Fruit fly (Drosophila melanogaster) whole organism, pupa: ENCODE measurements around the gene CG9609.

Source experiments
- CG10348 ChIP-seq: fragments of 200-800 bp; sonication (Bioruptor generic); IDR thresholded peaks from 2 replicates; pipeline ENCODE4 v1.3.6; 2022; ENCODE audit warnings: missing biosample characterization, missing genetic modification characterization
- CG12605 ChIP-seq: fragments of 200-800 bp; sonication (Bioruptor generic); IDR thresholded peaks from 2 replicates; pipeline ENCODE4 v1.3.6; 2022; ENCODE audit warnings: missing biosample characterization, missing genetic modification characterization
- CG13204 ChIP-seq: fragments of 200-800 bp; sonication (Bioruptor generic); optimal IDR thresholded peaks from 2 replicates; lab custom pipeline; 2018; ENCODE audit warnings: missing biosample characterization, mild to moderate bottlenecking, missing genetic modification characterization, moderate library complexity
- CG14655 ChIP-seq: fragments of 200-800 bp; sonication (Bioruptor generic); optimal IDR thresholded peaks from 3 replicates; lab custom pipeline; 2017; ENCODE audit warnings: mild to moderate bottlenecking, missing biosample characterization, missing genetic modification reagents, missing genetic modification characterization
- CG15710 ChIP-seq: fragments of 200-800 bp; sonication (Bioruptor generic); optimal IDR thresholded peaks from 2 replicates; lab custom pipeline; 2018; ENCODE audit warnings: missing biosample characterization, mild to moderate bottlenecking, missing genetic modification characterization, moderate library complexity
- CG17806 ChIP-seq: fragments of 200-800 bp; sonication (Bioruptor generic); optimal IDR thresholded peaks from 2 replicates; lab custom pipeline; 2018; ENCODE audit warnings: missing biosample characterization, mild to moderate bottlenecking, missing genetic modification characterization, moderate library complexity
- CG32121 ChIP-seq: fragments of 200-800 bp; sonication (Bioruptor generic); IDR thresholded peaks from 2 replicates; pipeline ENCODE4 v1.3.6; 2022; ENCODE audit warnings: missing biosample characterization, missing genetic modification characterization
- CG34367 ChIP-seq: fragments of 200-800 bp; sonication (Bioruptor generic); optimal IDR thresholded peaks from 2 replicates; lab custom pipeline; 2018; ENCODE audit warnings: missing biosample characterization, mild to moderate bottlenecking, missing genetic modification characterization
- CG4496 ChIP-seq: fragments of 200-800 bp; sonication (Bioruptor generic); IDR thresholded peaks from 3 replicates; pipeline ENCODE4 v1.3.6; 2022; ENCODE audit warnings: missing biosample characterization, missing genetic modification characterization
- CG8159 ChIP-seq: fragments of 200-800 bp; sonication (Bioruptor generic); optimal IDR thresholded peaks from 3 replicates; lab custom pipeline; 2018; ENCODE audit warnings: missing biosample characterization, mild to moderate bottlenecking, missing genetic modification characterization, moderate library complexity
- CG8301 ChIP-seq: fragments of 200-800 bp; sonication (Bioruptor generic); optimal IDR thresholded peaks from 2 replicates; lab custom pipeline; 2018; ENCODE audit warnings: missing biosample characterization, mild to moderate bottlenecking, missing genetic modification characterization
- CG9948 ChIP-seq: fragments of 200-800 bp; sonication (Bioruptor generic); optimal IDR thresholded peaks from 2 replicates; lab custom pipeline; 2018; ENCODE audit warnings: missing biosample characterization, mild to moderate bottlenecking, missing genetic modification characterization, moderate library complexity
- D1 ChIP-seq: fragments of 200-800 bp; sonication (Bioruptor generic); optimal IDR thresholded peaks from 2 replicates; lab custom pipeline; 2018; ENCODE audit warnings: missing biosample characterization, mild to moderate bottlenecking, missing genetic modification characterization, moderate library complexity
- EcR ChIP-seq: fragments of 200-800 bp; sonication (Bioruptor generic); optimal IDR thresholded peaks from 3 replicates; lab custom pipeline; 2019; ENCODE audit warnings: missing biosample characterization, missing genetic modification characterization, mild to moderate bottlenecking, moderate library complexity, missing genetic modification reagents
- Ets98B ChIP-seq: fragments of 200-800 bp; sonication (Bioruptor generic); IDR thresholded peaks from 2 replicates; pipeline ENCODE4 v1.3.6; 2022; ENCODE audit warnings: missing biosample characterization, missing genetic modification characterization
- Pif1A ChIP-seq: fragments of 200-800 bp; sonication (Bioruptor generic); optimal IDR thresholded peaks from 3 replicates; lab custom pipeline; 2016; ENCODE audit warnings: missing biosample characterization, missing genetic modification characterization
- Pif1B ChIP-seq: fragments of 200-800 bp; sonication (Bioruptor generic); optimal IDR thresholded peaks from 3 replicates; lab custom pipeline; 2016; ENCODE audit warnings: missing biosample characterization, missing genetic modification characterization
- Snoo ChIP-seq: fragments of 200-800 bp; sonication (Bioruptor generic); optimal IDR thresholded peaks from 3 replicates; lab custom pipeline; 2017; ENCODE audit warnings: missing biosample characterization, mild to moderate bottlenecking, missing genetic modification characterization, inconsistent platforms
- fd96Ca ChIP-seq: fragments of 200-800 bp; sonication (Bioruptor generic); IDR thresholded peaks from 3 replicates; pipeline ENCODE4 v1.3.6; 2022; ENCODE audit warnings: missing biosample characterization, missing genetic modification characterization
- gl ChIP-seq: fragments of 200-800 bp; sonication (Bioruptor generic); optimal IDR thresholded peaks from 2 replicates; lab custom pipeline; 2018; ENCODE audit warnings: missing biosample characterization, mild to moderate bottlenecking, missing genetic modification characterization
- rn ChIP-seq: fragments of 200-800 bp; sonication (Bioruptor generic); IDR thresholded peaks from 2 replicates; pipeline ENCODE4 v1.3.6; 2022; ENCODE audit warnings: missing biosample characterization, missing genetic modification characterization

Gene CG9609

dm6 chrX:16757645-16758044, 29.2 kb downstream of the CG9609 start:
- TF ChIP-seq CG12605 (GFP tag; lab: Robert Waterston, UW) = no peak
- TF ChIP-seq, all 21 proteins: peak for 0

- TF ChIP-seq CG15710 (tag; lab: Kevin White, UChicago) = no peak
- TF ChIP-seq D1 (tag; lab: Kevin White, UChicago) = no peak
Observed at dm6 chrX:16753066-16753465, 33.7 kb downstream of the CG9609 start.

- no peak for TF ChIP-seq CG8159
- peak; percentile 80 for TF ChIP-seq CG4496 (GFP tag; lab: Robert Waterston, UW)
- TF ChIP-seq CG17806 (tag; lab: Kevin White, UChicago) = no peak
- TF ChIP-seq Pif1B = no peak
- TF ChIP-seq rn (GFP tag; lab: Robert Waterston, UW) = no peak
- no peak for TF ChIP-seq CG10348 (GFP tag; lab: Robert Waterston, UW)
- TF ChIP-seq gl (tag; lab: Kevin White, UChicago) = no peak
- peak; percentile 39 for TF ChIP-seq CG34367 (tag; lab: Kevin White, UChicago)
- TF ChIP-seq CG15710 (tag; lab: Kevin White, UChicago) = peak; percentile 27
- TF ChIP-seq CG13204 = no peak
- TF ChIP-seq CG8301 (tag; lab: Kevin White, UChicago) = no peak
- TF ChIP-seq Ets98B (GFP tag; lab: Robert Waterston, UW) = peak; percentile 23; the same call in 1 of the 2 replicates
- no peak for TF ChIP-seq Pif1A (GFP tag; lab: Kevin White, UChicago)
- no peak for TF ChIP-seq CG32121
- peak; percentile 31; the same call in 1 of the 3 replicates for TF ChIP-seq fd96Ca (GFP tag; lab: Robert Waterston, UW)
- TF ChIP-seq CG14655 (GFP tag; lab: Kevin White, UChicago) = no peak
- TF ChIP-seq CG12605 (GFP tag; lab: Robert Waterston, UW) = no peak
- TF ChIP-seq Snoo (tag; lab: Kevin White, UChicago) = peak; percentile 63
- TF ChIP-seq EcR (GFP tag; lab: Kevin White, UChicago) = no peak
- no peak for TF ChIP-seq D1 (tag; lab: Kevin White, UChicago)
- TF ChIP-seq CG9948 = no peak
- TF ChIP-seq, all 21 proteins: peak for 6
Observed at dm6 chrX:16751579-16752156, 35.1 kb downstream of the CG9609 start, which contains the start of gene goe. Gene goe (minus strand): TSS chrX:16751910.

- TF ChIP-seq rn (GFP tag; lab: Robert Waterston, UW) = 0 out of 2 replicates have a peak, but pooled peaks have one; percentile 16
- TF ChIP-seq CG10348 (GFP tag; lab: Robert Waterston, UW) = no peak
- peak; percentile 87 for TF ChIP-seq CG9948
- peak; percentile 89 for TF ChIP-seq Snoo (tag; lab: Kevin White, UChicago)
- peak; percentile 92 for TF ChIP-seq CG34367 (tag; lab: Kevin White, UChicago)
- peak; percentile 53 for TF ChIP-seq D1 (tag; lab: Kevin White, UChicago)
- peak; percentile 91 for TF ChIP-seq CG14655 (GFP tag; lab: Kevin White, UChicago)
- peak; percentile 91 for TF ChIP-seq CG15710 (tag; lab: Kevin White, UChicago)
- peak; percentile 61 for TF ChIP-seq EcR (GFP tag; lab: Kevin White, UChicago)
- TF ChIP-seq CG4496 (GFP tag; lab: Robert Waterston, UW) = peak; percentile 87
- TF ChIP-seq CG8159 = peak; percentile 89
- TF ChIP-seq Pif1A (GFP tag; lab: Kevin White, UChicago) = peak; percentile 92
- TF ChIP-seq gl (tag; lab: Kevin White, UChicago) = peak; percentile 89
- TF ChIP-seq CG12605 (GFP tag; lab: Robert Waterston, UW) = peak; percentile 88
- peak; percentile 85 for TF ChIP-seq Ets98B (GFP tag; lab: Robert Waterston, UW)
- TF ChIP-seq CG8301 (tag; lab: Kevin White, UChicago) = peak; percentile 87
- TF ChIP-seq CG17806 (tag; lab: Kevin White, UChicago) = peak; percentile 82
- peak; percentile 93 for TF ChIP-seq Pif1B
- peak; percentile 93 for TF ChIP-seq CG13204
- peak; percentile 78 for TF ChIP-seq fd96Ca (GFP tag; lab: Robert Waterston, UW)
- peak; percentile 82 for TF ChIP-seq CG32121
Observed at dm6 chrX:16750712-16751578, 35.9 kb downstream of the CG9609 start.

dm6 chrX:16749324-16749723, 37.5 kb downstream of the CG9609 start:
- TF ChIP-seq CG12605 (GFP tag; lab: Robert Waterston, UW) (no peak), CG13204 (no peak), gl (tag; lab: Kevin White, UChicago) (no peak), rn (GFP tag; lab: Robert Waterston, UW) (no peak), Ets98B (GFP tag; lab: Robert Waterston, UW) (no peak), CG8301 (tag; lab: Kevin White, UChicago) (no peak), Pif1B (no peak), fd96Ca (GFP tag; lab: Robert Waterston, UW) (no peak), CG15710 (tag; lab: Kevin White, UChicago) (no peak), CG4496 (GFP tag; lab: Robert Waterston, UW) (no peak), CG10348 (GFP tag; lab: Robert Waterston, UW) (no peak), CG32121 (no peak), EcR (GFP tag; lab: Kevin White, UChicago) (no peak)
